Worm (Caenorhabditis elegans) whole organism, L1 larva: Measurements from ENCODE around the gene D2062.4.
A peak's percentile ranks its signal among the peaks of the same experiment; 100 is the strongest.

ENCODE experiments used
- C04F5.9 ChIP-seq: sonication (generic microtip); optimal IDR thresholded peaks from 2 replicates; lab custom pipeline; 2016; ENCODE audit warnings: missing genetic modification characterization, missing compliant biosample characterization
- C16A3.4 ChIP-seq: fragments of 150-350 bp; optimal IDR thresholded peaks from 2 replicates; lab custom pipeline; 2014; ENCODE audit warnings: missing biosample characterization, missing genetic modification characterization
- C34B4.2 ChIP-seq: sonication (generic microtip); optimal IDR thresholded peaks from 2 replicates; lab custom pipeline; 2017; ENCODE audit warnings: mild to moderate bottlenecking, missing genetic modification characterization, missing compliant biosample characterization
- F16B12.6 ChIP-seq: fragments of 150-350 bp; optimal IDR thresholded peaks from 2 replicates; lab custom pipeline; 2014; ENCODE audit warnings: missing biosample characterization, missing genetic modification characterization
- Y116A8C.19 ChIP-seq: sonication (generic microtip); optimal IDR thresholded peaks from 2 replicates; lab custom pipeline; 2016; ENCODE audit warnings: missing compliant biosample characterization, missing genetic modification characterization, borderline replicate concordance
- aha-1 ChIP-seq: fragments of 150-350 bp; optimal IDR thresholded peaks from 2 replicates; lab custom pipeline; 2014; ENCODE audit warnings: missing biosample characterization, missing genetic modification characterization
- alr-1 ChIP-seq: fragments of 200-800 bp; sonication (Bioruptor generic); optimal IDR thresholded peaks from 2 replicates; lab custom pipeline; 2018; ENCODE audit warnings: borderline replicate concordance, mild to moderate bottlenecking, missing genetic modification characterization, missing compliant biosample characterization
- ama-1 ChIP-seq: fragments of 150-350 bp; optimal IDR thresholded peaks from 2 replicates; lab custom pipeline; 2014
- ceh-63 ChIP-seq: fragments of 200-800 bp; sonication (Bioruptor generic); optimal IDR thresholded peaks from 2 replicates; lab custom pipeline; 2018; ENCODE audit warnings: mild to moderate bottlenecking, missing genetic modification characterization, missing compliant biosample characterization
- ceh-82 ChIP-seq, 3 experiments: fragments of 150-350 bp in 1 of 3; sonication (generic microtip) in 2 of 3; optimal IDR thresholded peaks; 2 replicates each; lab custom pipeline; 2014 to 2017; ENCODE audit warnings: missing biosample characterization in 3 of 3, missing genetic modification characterization in 3 of 3
- ceh-88 ChIP-seq: fragments of 200-800 bp; sonication (Bioruptor generic); IDR thresholded peaks from 2 replicates; pipeline ENCODE4 v1.3.6; 2022; ENCODE audit warnings: missing genetic modification characterization, missing compliant biosample characterization
- ceh-90 ChIP-seq: sonication (generic microtip); optimal IDR thresholded peaks from 2 replicates; lab custom pipeline; 2016; ENCODE audit warnings: missing genetic modification characterization, missing compliant biosample characterization
- ces-1 ChIP-seq: fragments of 150-350 bp; optimal IDR thresholded peaks from 2 replicates; lab custom pipeline; 2014; ENCODE audit warnings: missing biosample characterization, missing genetic modification reagents, missing genetic modification characterization
- dpl-1 ChIP-seq, 3 experiments: fragments of 150-350 bp in 2 of 3; sonication (generic microtip) in 1 of 3; optimal IDR thresholded peaks; 2 replicates each; lab custom pipeline; 2014 to 2017; ENCODE audit warnings: missing biosample characterization in 3 of 3, missing genetic modification characterization in 3 of 3, missing genetic modification reagents in 3 of 3
- efl-1 ChIP-seq, 4 experiments: fragments of 150-350 bp; optimal IDR thresholded peaks in 3 of 4; peaks in 1 of 4; 1 replicate in 1 of 4; 2 replicates in 3 of 4; lab custom pipeline; 2014; ENCODE audit warnings: missing biosample characterization in 2 of 4, missing genetic modification characterization in 2 of 4, missing genetic modification reagents in 2 of 4
- egl-27 ChIP-seq, 2 experiments: fragments of 150-350 bp in 1 of 2; sonication (generic microtip); optimal IDR thresholded peaks; 3 replicates each; lab custom pipeline; 2017 to 2018; ENCODE audit warnings: missing biosample characterization in 2 of 2, missing genetic modification characterization in 2 of 2, missing genetic modification reagents in 2 of 2
- elt-2 ChIP-seq: sonication (generic microtip); optimal IDR thresholded peaks from 2 replicates; lab custom pipeline; 2016; ENCODE audit warnings: missing genetic modification characterization, mild to moderate bottlenecking, inconsistent platforms, missing compliant biosample characterization, missing genetic modification reagents
- elt-3 ChIP-seq, 6 experiments: fragments of 150-350 bp in 1 of 6; sonication (generic microtip); optimal IDR thresholded peaks; 2 replicates each; lab custom pipeline; 2017 to 2018; ENCODE audit warnings: missing biosample characterization in 6 of 6, missing genetic modification characterization in 6 of 6, inconsistent platforms in 1 of 6
- grh-1 ChIP-seq: fragments of 200-800 bp; sonication (Bioruptor generic); IDR thresholded peaks from 2 replicates; pipeline ENCODE4 v1.3.6; 2022; ENCODE audit warnings: missing genetic modification reagents, missing genetic modification characterization, missing compliant biosample characterization
- irx-1 ChIP-seq: sonication (generic microtip); optimal IDR thresholded peaks from 2 replicates; lab custom pipeline; 2016; ENCODE audit warnings: missing genetic modification characterization, missing compliant biosample characterization
- jun-1 ChIP-seq: fragments of 150-350 bp; optimal IDR thresholded peaks from 2 replicates; lab custom pipeline; 2014; ENCODE audit warnings: missing biosample characterization, missing genetic modification reagents, missing genetic modification characterization
- lin-14 ChIP-seq: fragments of 200-800 bp; sonication (Bioruptor generic); optimal IDR thresholded peaks from 2 replicates; lab custom pipeline; 2018; ENCODE audit warnings: mild to moderate bottlenecking, missing genetic modification characterization, moderate library complexity, missing compliant biosample characterization
- lin-15B ChIP-seq: fragments of 150-350 bp; sonication (generic microtip); optimal IDR thresholded peaks from 3 replicates; lab custom pipeline; 2014; ENCODE audit warnings: missing biosample characterization, missing genetic modification characterization
- lin-35 ChIP-seq, 2 experiments: fragments of 150-350 bp; optimal IDR thresholded peaks; 2 replicates each; lab custom pipeline; 2014; ENCODE audit warnings: missing biosample characterization in 2 of 2, missing genetic modification characterization in 2 of 2, missing genetic modification reagents in 2 of 2
- lin-39 ChIP-seq: fragments of 150-350 bp; optimal IDR thresholded peaks from 2 replicates; lab custom pipeline; 2014; ENCODE audit warnings: missing biosample characterization, missing genetic modification reagents, missing genetic modification characterization
- lir-3 ChIP-seq: sonication (generic microtip); optimal IDR thresholded peaks from 2 replicates; lab custom pipeline; 2016; ENCODE audit warnings: mild to moderate bottlenecking, missing genetic modification characterization, moderate library complexity, missing compliant biosample characterization; ENCODE audit not compliant: poor library complexity
- lsy-2 ChIP-seq, 2 experiments: fragments of 150-350 bp; optimal IDR thresholded peaks; 2 replicates each; lab custom pipeline; 2014; ENCODE audit warnings: missing biosample characterization in 2 of 2, missing genetic modification characterization in 2 of 2
- mab-9 ChIP-seq: fragments of 200-800 bp; sonication (Bioruptor generic); IDR thresholded peaks from 2 replicates; pipeline ENCODE4 v1.3.6; 2022; ENCODE audit warnings: missing genetic modification reagents, missing genetic modification characterization, missing compliant biosample characterization
- mdl-1 ChIP-seq, 2 experiments: fragments of 150-350 bp; optimal IDR thresholded peaks; 2 replicates each; lab custom pipeline; 2014 to 2017; ENCODE audit warnings: missing biosample characterization in 2 of 2, missing genetic modification characterization in 2 of 2, inconsistent platforms in 1 of 2
- mef-2 ChIP-seq: fragments of 150-350 bp; optimal IDR thresholded peaks from 2 replicates; lab custom pipeline; 2014; ENCODE audit warnings: missing biosample characterization, missing genetic modification characterization
- mep-1 ChIP-seq: fragments of 150-350 bp; optimal IDR thresholded peaks from 2 replicates; lab custom pipeline; 2014; ENCODE audit warnings: missing biosample characterization, missing genetic modification characterization
- nhr-19 ChIP-seq: fragments of 200-800 bp; sonication (Bioruptor generic); conservative IDR thresholded peaks from 2 replicates; pipeline ENCODE4 v1.3.6; 2022; ENCODE audit warnings: missing genetic modification characterization, missing compliant biosample characterization
- nhr-20 ChIP-seq: sonication (generic microtip); optimal IDR thresholded peaks from 2 replicates; lab custom pipeline; 2016; ENCODE audit warnings: mild to moderate bottlenecking, missing genetic modification characterization, missing compliant biosample characterization
- nhr-28 ChIP-seq: fragments of 150-350 bp; optimal IDR thresholded peaks from 2 replicates; lab custom pipeline; 2014; ENCODE audit warnings: missing biosample characterization, missing genetic modification characterization
- nhr-47 ChIP-seq: sonication (generic microtip); optimal IDR thresholded peaks from 2 replicates; lab custom pipeline; 2016; ENCODE audit warnings: mild to moderate bottlenecking, missing genetic modification characterization, moderate library complexity, missing compliant biosample characterization
- nhr-71 ChIP-seq: sonication (generic microtip); optimal IDR thresholded peaks from 2 replicates; lab custom pipeline; 2016; ENCODE audit warnings: mild to moderate bottlenecking, missing genetic modification characterization, moderate library complexity, missing compliant biosample characterization
- nhr-76 ChIP-seq: sonication (generic microtip); optimal IDR thresholded peaks from 2 replicates; lab custom pipeline; 2017; ENCODE audit warnings: missing biosample characterization, missing genetic modification characterization
- nhr-77 ChIP-seq: fragments of 150-350 bp; optimal IDR thresholded peaks from 2 replicates; lab custom pipeline; 2014; ENCODE audit warnings: missing biosample characterization, missing genetic modification characterization
- nhr-84 ChIP-seq: sonication (generic microtip); optimal IDR thresholded peaks from 2 replicates; lab custom pipeline; 2017; ENCODE audit warnings: missing biosample characterization, missing genetic modification characterization
- nhr-90 ChIP-seq: sonication (generic microtip); optimal IDR thresholded peaks from 2 replicates; lab custom pipeline; 2016; ENCODE audit warnings: mild to moderate bottlenecking, missing genetic modification characterization, missing compliant biosample characterization; ENCODE audit not compliant: poor library complexity
- pax-3 ChIP-seq: fragments of 200-800 bp; sonication (Bioruptor generic); optimal IDR thresholded peaks from 2 replicates; lab custom pipeline; 2018; ENCODE audit warnings: mild to moderate bottlenecking, missing genetic modification characterization, moderate library complexity, missing compliant biosample characterization
- rnt-1 ChIP-seq: sonication (generic microtip); optimal IDR thresholded peaks from 2 replicates; lab custom pipeline; 2016; ENCODE audit warnings: mild to moderate bottlenecking, missing genetic modification characterization, moderate library complexity, missing compliant biosample characterization
- skn-1 ChIP-seq: fragments of 150-350 bp; optimal IDR thresholded peaks from 2 replicates; lab custom pipeline; 2014; ENCODE audit warnings: missing biosample characterization, missing genetic modification characterization
- snpc-4 ChIP-seq: fragments of 150-350 bp; optimal IDR thresholded peaks from 2 replicates; lab custom pipeline; 2014; ENCODE audit warnings: missing biosample characterization, missing genetic modification characterization
- sox-4 ChIP-seq: sonication (generic microtip); optimal IDR thresholded peaks from 2 replicates; lab custom pipeline; 2016; ENCODE audit warnings: missing genetic modification characterization, missing compliant biosample characterization
- sptf-1 ChIP-seq: fragments of 150-350 bp; optimal IDR thresholded peaks from 2 replicates; lab custom pipeline; 2014; ENCODE audit warnings: missing biosample characterization, missing genetic modification characterization
- unc-30 ChIP-seq: sonication (generic microtip); optimal IDR thresholded peaks from 2 replicates; lab custom pipeline; 2017; ENCODE audit warnings: missing biosample characterization, missing genetic modification characterization
- unc-62 ChIP-seq: fragments of 150-350 bp; optimal IDR thresholded peaks from 2 replicates; lab custom pipeline; 2014; ENCODE audit warnings: missing biosample characterization, missing genetic modification reagents, missing genetic modification characterization
- unc-98 ChIP-seq: fragments of 200-800 bp; sonication (Bioruptor generic); IDR thresholded peaks from 2 replicates; pipeline ENCODE4 v1.3.6; 2022; ENCODE audit warnings: missing genetic modification characterization, missing compliant biosample characterization
- vab-15 ChIP-seq: sonication (generic microtip); optimal IDR thresholded peaks from 2 replicates; lab custom pipeline; 2017; ENCODE audit warnings: missing genotype, mild to moderate bottlenecking, missing genetic modification characterization, missing compliant biosample characterization
- zag-1 ChIP-seq: fragments of 150-350 bp; optimal IDR thresholded peaks from 2 replicates; lab custom pipeline; 2014; ENCODE audit warnings: missing biosample characterization, missing genetic modification characterization
- ztf-11 ChIP-seq, 2 experiments: sonication (generic microtip); optimal IDR thresholded peaks; 2 replicates each; lab custom pipeline; 2016 to 2017; ENCODE audit warnings: missing genetic modification characterization in 2 of 2, missing biosample characterization in 1 of 2, missing compliant biosample characterization in 1 of 2
- ztf-4 ChIP-seq: fragments of 150-350 bp; optimal IDR thresholded peaks from 2 replicates; lab custom pipeline; 2014; ENCODE audit warnings: missing biosample characterization, missing genetic modification characterization

D2062.4 gene

ce11 chrII:2638062-2638461 is 14.9 kb downstream of the D2062.4 start, which contains the start of gene F22E5.9:
Gene F22E5.9, plus strand, starts transcription at chrII:2638388.
- no peak for TF ChIP-seq sptf-1 (tag; lab: Kevin White, UChicago)
- TF ChIP-seq ztf-11 (tag; optimal IDR thresholded peaks at IDR 0.05; lab: Kevin White, UChicago): no peak
- TF ChIP-seq nhr-19 (GFP tag; lab: Robert Waterston, UW): no peak
- TF ChIP-seq lin-14 (GFP tag; lab: Kevin White, UChicago): no peak
- TF ChIP-seq nhr-77 (tag; lab: Kevin White, UChicago): no peak
- no peak for TF ChIP-seq nhr-90 (tag; lab: Kevin White, UChicago)
- TF ChIP-seq ceh-88 (GFP tag; lab: Robert Waterston, UW): no peak
- peak; percentile 25 for TF ChIP-seq nhr-20
- TF ChIP-seq vab-15: no peak
- no peak for TF ChIP-seq nhr-71 (tag; lab: Kevin White, UChicago)
- no peak for TF ChIP-seq nhr-28 (tag; lab: Kevin White, UChicago)
- TF ChIP-seq aha-1: no peak
- no peak for TF ChIP-seq C34B4.2 (tag; lab: Kevin White, UChicago)
- TF ChIP-seq jun-1 (tag; lab: Kevin White, UChicago): no peak
- no peak for TF ChIP-seq unc-98
- peak; percentile 33 to 59 for TF ChIP-seq lsy-2 (tag; optimal IDR thresholded peaks at IDR 0.05; lab: Kevin White, UChicago)
- TF ChIP-seq sox-4 (tag; lab: Kevin White, UChicago): no peak
- no peak for TF ChIP-seq alr-1 (tag; lab: Kevin White, UChicago)
- no peak for TF ChIP-seq unc-62
- TF ChIP-seq mef-2 (tag; lab: Kevin White, UChicago): no peak
- TF ChIP-seq unc-30 (tag; lab: Kevin White, UChicago): no peak
- peak; percentile 80 to 92 for TF ChIP-seq lin-35 (GFP tag; optimal IDR thresholded peaks at IDR 0.05; lab: Kevin White, UChicago)
- TF ChIP-seq efl-1 (optimal IDR thresholded peaks at IDR 0.05; lab: Kevin White, UChicago): peak; percentile 91 to 97
- TF ChIP-seq efl-1 (GFP tag; optimal IDR thresholded peaks at IDR 0.05 in 1 of 2; lab: Kevin White, UChicago): peak; percentile 91 to 99
- TF ChIP-seq lin-39: no peak
- no peak for TF ChIP-seq mab-9 (GFP tag; lab: Robert Waterston, UW)
- no peak for TF ChIP-seq nhr-84 (tag; lab: Kevin White, UChicago)
- TF ChIP-seq ces-1 (GFP tag; lab: Kevin White, UChicago): no peak
- peak; percentile 16 for TF ChIP-seq C16A3.4 (tag; lab: Kevin White, UChicago)
- TF ChIP-seq elt-2 (tag; lab: Kevin White, UChicago): no peak
- no peak for TF ChIP-seq egl-27 (tag; optimal IDR thresholded peaks at IDR 0.05; lab: Kevin White, UChicago)
- no peak for TF ChIP-seq F16B12.6 (tag; lab: Kevin White, UChicago)
- no peak for TF ChIP-seq ama-1
- no peak for TF ChIP-seq ztf-4 (tag; lab: Kevin White, UChicago)
- TF ChIP-seq lir-3 (tag; lab: Kevin White, UChicago): no peak
- no peak for TF ChIP-seq snpc-4 (tag; lab: Kevin White, UChicago)
- TF ChIP-seq grh-1 (GFP tag; lab: Robert Waterston, UW): no peak
- no peak for TF ChIP-seq Y116A8C.19 (tag; lab: Kevin White, UChicago)
- no peak for TF ChIP-seq pax-3 (tag; lab: Kevin White, UChicago)
- TF ChIP-seq mdl-1 (tag; optimal IDR thresholded peaks at IDR 0.05; lab: Kevin White, UChicago): no peak
- peak; percentile 81 to 91 (median 89) for TF ChIP-seq dpl-1 (GFP tag; optimal IDR thresholded peaks at IDR 0.05; lab: Kevin White, UChicago)
- no peak for TF ChIP-seq elt-3 (tag; optimal IDR thresholded peaks at IDR 0.05; lab: Kevin White, UChicago)
- TF ChIP-seq ceh-63 (GFP tag; lab: Kevin White, UChicago): no peak
- no peak for TF ChIP-seq rnt-1 (tag; lab: Kevin White, UChicago)
- TF ChIP-seq nhr-47 (tag; lab: Kevin White, UChicago): no peak
- TF ChIP-seq lin-15B: no peak
- no peak for TF ChIP-seq ceh-82 (tag; optimal IDR thresholded peaks at IDR 0.05; lab: Kevin White, UChicago)
- no peak for TF ChIP-seq nhr-76 (tag; lab: Kevin White, UChicago)
- TF ChIP-seq irx-1 (tag; lab: Kevin White, UChicago): peak; percentile 4
- no peak for TF ChIP-seq mep-1 (tag; lab: Kevin White, UChicago)
- TF ChIP-seq ceh-90 (tag; lab: Kevin White, UChicago): no peak
- no peak for TF ChIP-seq zag-1 (tag; lab: Kevin White, UChicago)
- TF ChIP-seq skn-1 (tag; lab: Kevin White, UChicago): peak; percentile 57
- no peak for TF ChIP-seq C04F5.9
